Worm (Caenorhabditis elegans): ENCODE data around the gene srsx-38.

Gene srsx-38

DNA sequence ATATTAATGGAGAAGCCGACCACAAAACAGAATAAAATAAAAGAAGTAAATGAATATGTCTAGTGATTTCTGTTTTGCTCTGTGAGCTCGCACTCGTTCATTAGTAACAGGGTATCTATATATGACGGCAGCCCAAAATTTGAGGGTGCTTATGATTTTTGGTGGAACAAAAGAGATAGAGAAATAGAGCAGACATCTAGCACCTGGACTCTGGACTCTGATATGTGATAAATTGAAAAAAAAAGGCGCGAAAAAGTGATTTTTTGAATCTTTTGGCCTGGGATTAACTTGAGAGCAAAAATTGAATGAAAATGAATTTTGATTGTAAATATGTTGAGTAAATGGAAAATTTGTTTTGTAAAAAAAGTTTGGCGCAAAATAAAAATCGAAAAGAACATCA, 30.7 kb downstream of the srsx-38 start, which contains the start of gene nhr-283:
Gene nhr-283, minus strand, starts transcription at position 101 of the 400 bp plus-strand sequence.
- no peak for TF ChIP-seq tbx-2 (tag; optimal IDR thresholded peaks at IDR 0.05)
- peak; percentile 24 for TF ChIP-seq fkh-8 (tag; optimal IDR thresholded peaks at IDR 0.05)

DNA sequence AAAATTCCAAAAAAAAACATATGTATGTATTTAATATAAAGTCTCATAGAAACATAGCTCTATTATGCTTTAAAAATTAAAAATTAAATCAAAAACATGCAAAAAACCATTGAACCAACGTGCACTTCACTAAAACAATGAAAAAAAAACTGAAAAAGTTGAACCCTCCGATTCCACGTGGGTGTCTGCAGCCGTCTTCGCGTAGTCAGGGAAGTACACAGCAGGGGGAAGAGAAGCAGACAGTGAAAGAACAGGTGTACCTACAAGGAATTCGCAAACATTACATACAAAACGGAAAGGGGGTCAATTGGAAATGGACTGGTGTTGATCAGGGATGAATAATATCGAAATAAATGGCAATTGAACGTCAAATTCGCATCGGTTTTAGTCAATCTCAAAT, 33.4 kb downstream of the srsx-38 start:
- TF ChIP-seq nhr-12 (tag; optimal IDR thresholded peaks at IDR 0.05) (no peak), alr-1 (tag; optimal IDR thresholded peaks at IDR 0.05; ENCODE audit: borderline replicate concordance) (no peak), jun-1 (tag; optimal IDR thresholded peaks at IDR 0.05) (no peak), dpl-1 (GFP tag; optimal IDR thresholded peaks at IDR 0.05) (no peak), Y116A8C.19 (tag; optimal IDR thresholded peaks at IDR 0.05; ENCODE audit: borderline replicate concordance) (no peak), xbp-1 (tag; optimal IDR thresholded peaks at IDR 0.05) (no peak), ceh-63 (GFP tag; optimal IDR thresholded peaks at IDR 0.05) (no peak), unc-30 (tag; optimal IDR thresholded peaks at IDR 0.05) (no peak), nhr-19 (GFP tag; conservative IDR thresholded peaks at IDR 0.05) (no peak), fkh-8 (tag; optimal IDR thresholded peaks at IDR 0.05) (peak; percentile 14), tlp-1 (tag; optimal IDR thresholded peaks at IDR 0.05) (no peak), fkh-10 (GFP tag; optimal IDR thresholded peaks at IDR 0.05) (no peak), lin-39 (tag; optimal IDR thresholded peaks at IDR 0.05) (no peak), blmp-1 (tag; optimal IDR thresholded peaks at IDR 0.05) (peak; percentile 18), efl-3 (GFP tag; optimal IDR thresholded peaks at IDR 0.05) (no peak), nhr-20 (tag; optimal IDR thresholded peaks at IDR 0.05) (no peak), elt-2 (tag; optimal IDR thresholded peaks at IDR 0.05) (no peak), pax-3 (tag; optimal IDR thresholded peaks at IDR 0.05) (no peak), efl-1 (optimal IDR thresholded peaks at IDR 0.05) (no peak), efl-1 (GFP tag; optimal IDR thresholded peaks at IDR 0.05 in 1 of 2) (peak in 1 of 2 experiments; percentile 78), sox-4 (tag; optimal IDR thresholded peaks at IDR 0.05) (no peak), lin-15B (tag; optimal IDR thresholded peaks at IDR 0.05) (no peak), lin-14 (GFP tag; optimal IDR thresholded peaks at IDR 0.05) (peak; percentile 10), grh-1 (GFP tag; IDR thresholded peaks at IDR 0.05) (no peak), elt-3 (tag; optimal IDR thresholded peaks at IDR 0.05) (no peak), ces-1 (GFP tag; optimal IDR thresholded peaks at IDR 0.05) (no peak)

DNA sequence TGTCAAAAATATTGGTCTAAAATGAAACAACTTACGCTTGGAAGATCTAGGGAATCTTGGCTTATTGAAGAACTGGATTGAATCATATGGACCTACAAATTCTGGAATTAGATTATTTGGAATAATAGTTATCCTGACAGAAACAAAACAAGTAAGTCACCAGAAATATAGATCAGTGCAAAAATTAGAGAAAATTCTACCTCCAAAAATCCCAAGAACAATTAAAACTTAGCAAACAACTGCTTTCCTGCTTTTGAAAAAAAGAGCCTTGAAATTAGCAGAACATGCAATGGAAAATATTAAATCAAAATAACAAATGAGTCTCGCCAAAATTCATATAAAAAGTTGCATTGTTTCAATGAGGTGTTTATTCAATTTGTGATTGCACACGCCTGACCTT, 34.2 kb downstream of the srsx-38 start, which contains the start of gene nhr-60:
Gene nhr-60, minus strand, starts transcription at position 101 of the 400 bp plus-strand sequence.
- no peak for TF ChIP-seq snu-23 (GFP tag; optimal IDR thresholded peaks at IDR 0.05)
- no peak for TF ChIP-seq hlh-17 (GFP tag; optimal IDR thresholded peaks at IDR 0.05; ENCODE audit: borderline replicate concordance)
- no peak for TF ChIP-seq blmp-1 (tag; optimal IDR thresholded peaks at IDR 0.05)
- TF ChIP-seq lin-14 (GFP tag; optimal IDR thresholded peaks at IDR 0.05), result no peak
- no peak for TF ChIP-seq unc-130 (tag; optimal IDR thresholded peaks at IDR 0.05)
- TF ChIP-seq jun-1 (tag; optimal IDR thresholded peaks at IDR 0.05), result no peak
- TF ChIP-seq tbx-2 (tag; optimal IDR thresholded peaks at IDR 0.05), result no peak
- TF ChIP-seq ets-5 (GFP tag; IDR thresholded peaks at IDR 0.05), result no peak
- no peak for TF ChIP-seq ceh-82 (tag; optimal IDR thresholded peaks at IDR 0.05)
- no peak for TF ChIP-seq xbp-1 (tag; optimal IDR thresholded peaks at IDR 0.05)
- TF ChIP-seq elt-2 (tag; optimal IDR thresholded peaks at IDR 0.05), result no peak
- TF ChIP-seq egl-27 (tag; optimal IDR thresholded peaks at IDR 0.05), result no peak

DNA sequence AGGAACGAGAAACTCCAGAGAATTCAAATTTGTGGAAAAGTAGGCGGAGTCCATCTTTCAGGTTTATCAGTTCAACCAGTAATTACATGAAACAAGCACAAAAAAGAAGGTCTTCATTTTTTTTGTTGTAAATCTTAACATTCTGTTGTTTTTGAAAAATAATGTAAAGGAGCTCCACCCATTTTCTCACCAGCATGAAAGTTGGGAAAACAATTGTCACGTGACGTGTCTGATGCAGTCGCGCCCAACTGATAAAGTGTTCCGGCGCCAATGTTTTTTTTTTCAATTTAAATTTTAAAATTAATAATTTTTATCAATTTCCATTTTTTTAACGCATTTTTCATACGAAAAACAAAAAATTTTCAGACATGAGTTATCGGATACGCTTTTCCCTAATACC, 38.2 kb downstream of the srsx-38 start, which contains the start of gene F57A10.4:
Gene F57A10.4, plus strand, starts transcription at position 367 of the 400 bp plus-strand sequence.
- TF ChIP-seq lin-14 (GFP tag; optimal IDR thresholded peaks at IDR 0.05), result no peak
- TF ChIP-seq dpl-1 (GFP tag; optimal IDR thresholded peaks at IDR 0.05), result no peak
- no peak for TF ChIP-seq efl-1 (optimal IDR thresholded peaks at IDR 0.05)
- TF ChIP-seq efl-1 (GFP tag; optimal IDR thresholded peaks at IDR 0.05 in 1 of 2), result peak in 1 of 2 experiments; percentile 81
- TF ChIP-seq C16A3.4 (tag; optimal IDR thresholded peaks at IDR 0.05), result no peak
- no peak for TF ChIP-seq ceh-63 (GFP tag; optimal IDR thresholded peaks at IDR 0.05)
- no peak for TF ChIP-seq nhr-76 (tag; optimal IDR thresholded peaks at IDR 0.05)
- no peak for TF ChIP-seq ztf-11 (tag; optimal IDR thresholded peaks at IDR 0.05)
